Worm (Caenorhabditis elegans) whole organism, L2 larva: ENCODE results near the gene F58F12.3.

ENCODE experiments used
- R02D3.7 ChIP-seq: fragments of 150-350 bp; optimal IDR thresholded peaks from 2 replicates; lab custom pipeline; 2014; ENCODE audit warnings: missing biosample characterization, missing genetic modification characterization
- ZK546.5 ChIP-seq: sonication (generic microtip); optimal IDR thresholded peaks from 2 replicates; lab custom pipeline; 2017; ENCODE audit warnings: missing biosample characterization, missing genetic modification characterization
- aly-2 ChIP-seq: fragments of 150-350 bp; optimal IDR thresholded peaks from 2 replicates; lab custom pipeline; 2014; ENCODE audit warnings: missing biosample characterization, missing genetic modification characterization
- ama-1 ChIP-seq: fragments of 150-350 bp; optimal IDR thresholded peaks from 2 replicates; lab custom pipeline; 2018; ENCODE audit warnings: inconsistent platforms
- egl-27 ChIP-seq: sonication (generic microtip); optimal IDR thresholded peaks from 3 replicates; lab custom pipeline; 2017; ENCODE audit warnings: missing biosample characterization, missing genetic modification reagents, missing genetic modification characterization
- elt-1 ChIP-seq: fragments of 150-350 bp; optimal IDR thresholded peaks from 2 replicates; lab custom pipeline; 2014; ENCODE audit warnings: missing biosample characterization, missing genetic modification characterization
- mab-5 ChIP-seq: fragments of 150-350 bp; optimal IDR thresholded peaks from 2 replicates; lab custom pipeline; 2014; ENCODE audit warnings: missing biosample characterization, missing genetic modification characterization
- mdl-1 ChIP-seq, 2 experiments: fragments of 150-350 bp in 1 of 2; sonication (generic microtip) in 1 of 2; optimal IDR thresholded peaks; 2 replicates each; lab custom pipeline; 2017; ENCODE audit warnings: missing biosample characterization in 2 of 2, missing genetic modification characterization in 2 of 2
- nhr-11 ChIP-seq: fragments of 150-350 bp; optimal IDR thresholded peaks from 2 replicates; lab custom pipeline; 2014; ENCODE audit warnings: missing biosample characterization, missing genetic modification characterization
- zag-1 ChIP-seq: fragments of 150-350 bp; optimal IDR thresholded peaks from 2 replicates; lab custom pipeline; 2014; ENCODE audit warnings: missing biosample characterization, missing genetic modification characterization
- ztf-11 ChIP-seq: sonication (generic microtip); optimal IDR thresholded peaks from 2 replicates; lab custom pipeline; 2017; ENCODE audit warnings: missing biosample characterization, missing genetic modification characterization

- TF ChIP-seq aly-2 (tag; lab: Kevin White, UChicago) (no peak), ZK546.5 (no peak), mab-5 (tag; lab: Kevin White, UChicago) (no peak), ztf-11 (tag; lab: Kevin White, UChicago) (no peak), ama-1 (lab: Kevin White, UChicago) (no peak), nhr-11 (no peak), elt-1 (tag; lab: Kevin White, UChicago) (no peak), R02D3.7 (no peak), mdl-1 (tag; optimal IDR thresholded peaks at IDR 0.05; lab: Kevin White, UChicago) (no peak), egl-27 (tag; lab: Kevin White, UChicago) (no peak), zag-1 (no peak)
Observed at ce11 chrII:6351887-6352286, 39.2 kb downstream of the F58F12.3 start, which contains the start of gene C32D5.10.
